Worm (Caenorhabditis elegans) whole organism, L4 larva: ENCODE measurements around the gene pbs-6.

Experiments
- F26F4.8 ChIP-seq: fragments of 200-800 bp; sonication (Bioruptor generic); conservative IDR thresholded peaks from 2 replicates; pipeline ENCODE4 v1.3.6; 2022; ENCODE audit warnings: missing genetic modification characterization, missing compliant biosample characterization
- F49E8.2 ChIP-seq: sonication (generic microtip); optimal IDR thresholded peaks from 2 replicates; lab custom pipeline; 2016; ENCODE audit warnings: missing compliant biosample characterization, mild to moderate bottlenecking, missing genetic modification characterization, borderline replicate concordance
- aly-2 ChIP-seq: sonication (generic microtip); optimal IDR thresholded peaks from 2 replicates; lab custom pipeline; 2018; ENCODE audit warnings: missing biosample characterization, missing genetic modification characterization
- dmd-6 ChIP-seq: fragments of 200-800 bp; sonication (Bioruptor generic); IDR thresholded peaks from 2 replicates; pipeline ENCODE4 v1.3.6; 2022; ENCODE audit warnings: missing genetic modification reagents, missing genetic modification characterization, missing compliant biosample characterization
- dmd-9 ChIP-seq: fragments of 200-800 bp; sonication (Bioruptor generic); IDR thresholded peaks from 2 replicates; pipeline ENCODE4 v1.3.6; 2022; ENCODE audit warnings: missing genetic modification reagents, missing genetic modification characterization, missing compliant biosample characterization
- egl-27 ChIP-seq: sonication (generic microtip); optimal IDR thresholded peaks from 3 replicates; lab custom pipeline; 2017; ENCODE audit warnings: missing biosample characterization, missing genetic modification reagents, missing genetic modification characterization
- hlh-11 ChIP-seq: fragments of 200-800 bp; sonication (Bioruptor generic); optimal IDR thresholded peaks from 2 replicates; lab custom pipeline; 2018; ENCODE audit warnings: mild to moderate bottlenecking, missing genetic modification characterization, missing compliant biosample characterization
- lir-3 ChIP-seq: sonication (generic microtip); optimal IDR thresholded peaks from 2 replicates; lab custom pipeline; 2016; ENCODE audit warnings: mild to moderate bottlenecking, missing genetic modification characterization, missing compliant biosample characterization
- php-3 ChIP-seq: fragments of 200-800 bp; sonication (Bioruptor generic); IDR thresholded peaks from 2 replicates; pipeline ENCODE4 v1.3.6; 2022; ENCODE audit warnings: missing genetic modification reagents, missing genetic modification characterization, missing compliant biosample characterization
- unc-130 ChIP-seq: sonication (generic microtip); optimal IDR thresholded peaks from 2 replicates; lab custom pipeline; 2016; ENCODE audit warnings: missing genetic modification reagents, missing genetic modification characterization, missing compliant biosample characterization
- unc-39 ChIP-seq: sonication (generic microtip); optimal IDR thresholded peaks from 2 replicates; lab custom pipeline; 2017; ENCODE audit warnings: missing biosample characterization, missing genetic modification characterization
- unc-62 ChIP-seq, 3 experiments: fragments of 150-350 bp in 1 of 3; sonication (generic microtip); optimal IDR thresholded peaks in 2 of 3; peaks in 1 of 3; 1 replicate in 1 of 3; 2 replicates in 2 of 3; lab custom pipeline; 2014 to 2017; ENCODE audit warnings: missing biosample characterization in 3 of 3, missing genetic modification characterization in 3 of 3, missing genetic modification reagents in 3 of 3, missing genotype in 1 of 3

ce11 chrIII:8254938-8255337 is 11.0 kb upstream of the pbs-6 start, which contains the start of gene F09G8.5:
- TF ChIP-seq aly-2 (tag; lab: Kevin White, UChicago) (no peak), dmd-6 (GFP tag; lab: Robert Waterston, UW) (no peak), unc-39 (tag; lab: Kevin White, UChicago) (no peak), hlh-11 (tag; lab: Kevin White, UChicago) (no peak), dmd-9 (no peak), F49E8.2 (tag; lab: Kevin White, UChicago) (no peak), lir-3 (no peak), php-3 (GFP tag; lab: Robert Waterston, UW) (no peak), egl-27 (no peak), unc-130 (GFP tag; lab: Kevin White, UChicago) (no peak), unc-62 (GFP tag; optimal IDR thresholded peaks at IDR 0.05 in 1 of 2; lab: Kevin White, UChicago) (no peak), unc-62 (tag; optimal IDR thresholded peaks at IDR 0.05; lab: Kevin White, UChicago) (no peak), F26F4.8 (GFP tag; lab: Robert Waterston, UW) (no peak)
